2 worm cellular contexts compared by ENCODE assay signal in genomic region chrX:11290528-11290927, ce11.
TF ChIP-seq lines count a peak whose summit lies in the region.

No protein-coding gene starts in this region.

TF ChIP-seq in whole organism, late embryonic, 69 proteins besides CTCF, POLR2A, EP300 and RAD21:
- TF ChIP-seq pat-9 (tag; optimal IDR thresholded peaks at IDR 0.05; lab: Kevin White, UChicago) (no peak), ceh-48 (tag; optimal IDR thresholded peaks at IDR 0.05; lab: Kevin White, UChicago) (peak; percentile 72), ceh-18 (tag; optimal IDR thresholded peaks at IDR 0.05; lab: Kevin White, UChicago) (no peak), F13H6.1 (tag; optimal IDR thresholded peaks at IDR 0.05; lab: Kevin White, UChicago) (no peak), dmd-4 (tag; optimal IDR thresholded peaks at IDR 0.05; lab: Kevin White, UChicago; ENCODE audit: borderline replicate concordance) (no peak)

TF ChIP-seq in whole organism, midembryonic, 9 proteins besides CTCF, POLR2A, EP300 and RAD21:
- TF ChIP-seq T22C8.4 (GFP tag; IDR thresholded peaks at IDR 0.05; lab: Robert Waterston, UW) = peak; percentile 64
- TF ChIP-seq flt-1 (GFP tag; IDR thresholded peaks at IDR 0.05; lab: Robert Waterston, UW) = 0 out of 2 replicates have a peak, but pooled peaks have one; percentile 28
- no peak for TF ChIP-seq med-1 (GFP tag; optimal IDR thresholded peaks at IDR 0.05; lab: Kevin White, UChicago; ENCODE audit: insufficient read depth)
